Worm (Caenorhabditis elegans) whole organism, late embryonic: ENCODE data around the gene glb-16.
A peak's percentile ranks its signal among the peaks of the same experiment; 100 is the strongest.

Source experiments
- C08G9.2 ChIP-seq: sonication (generic microtip); optimal IDR thresholded peaks from 2 replicates; lab custom pipeline; 2016; ENCODE audit warnings: mild to moderate bottlenecking, missing genetic modification characterization, moderate library complexity, missing compliant biosample characterization
- C38D4.7 ChIP-seq: fragments of 200-800 bp; sonication (Bioruptor generic); optimal IDR thresholded peaks from 2 replicates; lab custom pipeline; 2018; ENCODE audit warnings: mild to moderate bottlenecking, missing genetic modification characterization, moderate library complexity, missing compliant biosample characterization
- K09A11.1 ChIP-seq: sonication (generic microtip); optimal IDR thresholded peaks from 2 replicates; lab custom pipeline; 2017; ENCODE audit warnings: antibody characterized with exemption, mild to moderate bottlenecking, missing genetic modification characterization, missing compliant biosample characterization; ENCODE audit not compliant: insufficient read depth
- Y22D7AL.16 ChIP-seq: sonication (generic microtip); optimal IDR thresholded peaks from 2 replicates; lab custom pipeline; 2016; ENCODE audit warnings: missing genetic modification characterization, missing compliant biosample characterization
- ahr-1 ChIP-seq: sonication (generic microtip); optimal IDR thresholded peaks from 2 replicates; lab custom pipeline; 2016; ENCODE audit warnings: missing genetic modification characterization, missing compliant biosample characterization
- ama-1 ChIP-seq: fragments of 150-350 bp; optimal IDR thresholded peaks from 2 replicates; lab custom pipeline; 2014
- ceh-18 ChIP-seq: sonication (generic microtip); optimal IDR thresholded peaks from 2 replicates; lab custom pipeline; 2016; ENCODE audit warnings: missing genetic modification characterization, missing compliant biosample characterization
- ceh-19 ChIP-seq: fragments of 200-800 bp; sonication (Bioruptor generic); optimal IDR thresholded peaks from 2 replicates; lab custom pipeline; 2018; ENCODE audit warnings: mild to moderate bottlenecking, missing genetic modification characterization, missing compliant biosample characterization
- ceh-2 ChIP-seq: sonication (generic microtip); optimal IDR thresholded peaks from 2 replicates; lab custom pipeline; 2016; ENCODE audit warnings: missing genotype, missing genetic modification characterization, missing compliant biosample characterization
- ceh-22 ChIP-seq: sonication (generic microtip); optimal IDR thresholded peaks from 2 replicates; lab custom pipeline; 2017; ENCODE audit warnings: missing biosample characterization, missing genetic modification characterization
- ceh-24 ChIP-seq: sonication (generic microtip); optimal IDR thresholded peaks from 2 replicates; lab custom pipeline; 2016; ENCODE audit warnings: mild to moderate bottlenecking, missing genetic modification characterization, missing compliant biosample characterization
- ceh-30 ChIP-seq: fragments of 150-350 bp; optimal IDR thresholded peaks from 2 replicates; lab custom pipeline; 2014; ENCODE audit warnings: missing biosample characterization, missing genetic modification characterization
- ceh-31 ChIP-seq: sonication (generic microtip); optimal IDR thresholded peaks from 2 replicates; lab custom pipeline; 2016; ENCODE audit warnings: missing genetic modification characterization, missing compliant biosample characterization
- ceh-34 ChIP-seq: sonication (generic microtip); optimal IDR thresholded peaks from 2 replicates; lab custom pipeline; 2016; ENCODE audit warnings: mild to moderate bottlenecking, missing genetic modification characterization, missing compliant biosample characterization
- ceh-45 ChIP-seq: fragments of 200-800 bp; sonication (Bioruptor generic); IDR thresholded peaks from 2 replicates; pipeline ENCODE4 v1.3.6; 2022; ENCODE audit warnings: missing genetic modification reagents, missing genetic modification characterization, missing compliant biosample characterization
- ceh-48 ChIP-seq: sonication (generic microtip); optimal IDR thresholded peaks from 2 replicates; lab custom pipeline; 2016; ENCODE audit warnings: missing genetic modification characterization, inconsistent platforms, missing compliant biosample characterization
- ceh-6 ChIP-seq: fragments of 200-800 bp; sonication (Bioruptor generic); optimal IDR thresholded peaks from 2 replicates; lab custom pipeline; 2018; ENCODE audit warnings: mild to moderate bottlenecking, missing genetic modification characterization, missing compliant biosample characterization
- ceh-9 ChIP-seq: sonication (generic microtip); optimal IDR thresholded peaks from 2 replicates; lab custom pipeline; 2016; ENCODE audit warnings: mild to moderate bottlenecking, missing genetic modification characterization, inconsistent platforms, missing compliant biosample characterization
- che-1 ChIP-seq: sonication (generic microtip); optimal IDR thresholded peaks from 2 replicates; lab custom pipeline; 2016; ENCODE audit warnings: mild to moderate bottlenecking, missing genetic modification characterization, missing compliant biosample characterization
- dmd-4 ChIP-seq: sonication (generic microtip); optimal IDR thresholded peaks from 2 replicates; lab custom pipeline; 2016; ENCODE audit warnings: borderline replicate concordance, missing genetic modification characterization, missing compliant biosample characterization
- elt-2 ChIP-seq: sonication (generic microtip); optimal IDR thresholded peaks from 2 replicates; lab custom pipeline; 2016; ENCODE audit warnings: missing genetic modification reagents, missing genetic modification characterization, missing compliant biosample characterization
- elt-4 ChIP-seq: sonication (generic microtip); optimal IDR thresholded peaks from 2 replicates; lab custom pipeline; 2016; ENCODE audit warnings: missing genetic modification characterization, missing compliant biosample characterization
- ets-4 ChIP-seq: sonication (generic microtip); optimal IDR thresholded peaks from 2 replicates; lab custom pipeline; 2016; ENCODE audit warnings: missing genetic modification characterization, missing compliant biosample characterization
- eyg-1 ChIP-seq: sonication (generic microtip); optimal IDR thresholded peaks from 2 replicates; lab custom pipeline; 2016; ENCODE audit warnings: missing genotype, missing genetic modification characterization, missing compliant biosample characterization
- fax-1 ChIP-seq: sonication (generic microtip); optimal IDR thresholded peaks from 2 replicates; lab custom pipeline; 2016; ENCODE audit warnings: missing genotype, missing genetic modification characterization, missing compliant biosample characterization
- fkh-10 ChIP-seq: fragments of 150-350 bp; optimal IDR thresholded peaks from 2 replicates; lab custom pipeline; 2014; ENCODE audit warnings: missing biosample characterization, missing genetic modification reagents, missing genetic modification characterization
- fkh-6 ChIP-seq: sonication (generic microtip); optimal IDR thresholded peaks from 2 replicates; lab custom pipeline; 2016; ENCODE audit warnings: missing genetic modification characterization, missing compliant biosample characterization
- gmeb-2 ChIP-seq: sonication (generic microtip); optimal IDR thresholded peaks from 2 replicates; lab custom pipeline; 2016; ENCODE audit warnings: missing genetic modification characterization, inconsistent platforms, missing compliant biosample characterization
- hlh-13 ChIP-seq: fragments of 200-800 bp; sonication (Bioruptor generic); optimal IDR thresholded peaks from 2 replicates; lab custom pipeline; 2018; ENCODE audit warnings: mild to moderate bottlenecking, missing genetic modification characterization, missing compliant biosample characterization
- hlh-30 ChIP-seq: sonication (generic microtip); optimal IDR thresholded peaks from 2 replicates; lab custom pipeline; 2017; ENCODE audit warnings: antibody characterized with exemption, missing genetic modification characterization, missing compliant biosample characterization; ENCODE audit not compliant: insufficient read depth
- hlh-6 ChIP-seq: sonication (generic microtip); optimal IDR thresholded peaks from 2 replicates; lab custom pipeline; 2016; ENCODE audit warnings: missing genotype, missing genetic modification characterization, missing compliant biosample characterization
- hlh-8 ChIP-seq: sonication (generic microtip); optimal IDR thresholded peaks from 2 replicates; lab custom pipeline; 2016; ENCODE audit warnings: missing genotype, missing genetic modification characterization, missing compliant biosample characterization
- lim-6 ChIP-seq: sonication (generic microtip); optimal IDR thresholded peaks from 2 replicates; lab custom pipeline; 2016; ENCODE audit warnings: missing genetic modification characterization, missing compliant biosample characterization
- lin-11 ChIP-seq: fragments of 200-800 bp; sonication (Bioruptor generic); optimal IDR thresholded peaks from 2 replicates; lab custom pipeline; 2018; ENCODE audit warnings: mild to moderate bottlenecking, missing genetic modification characterization, missing compliant biosample characterization
- madf-2 ChIP-seq: sonication (generic microtip); optimal IDR thresholded peaks from 2 replicates; lab custom pipeline; 2017; ENCODE audit warnings: missing genetic modification characterization, missing compliant biosample characterization
- mec-3 ChIP-seq: sonication (generic microtip); optimal IDR thresholded peaks from 2 replicates; lab custom pipeline; 2016; ENCODE audit warnings: borderline replicate concordance, missing genetic modification characterization, missing compliant biosample characterization
- nfya-1 ChIP-seq: sonication (generic microtip); optimal IDR thresholded peaks from 2 replicates; lab custom pipeline; 2017; ENCODE audit warnings: missing genetic modification characterization, mild to moderate bottlenecking, missing compliant biosample characterization, antibody characterized with exemption, moderate library complexity
- nhr-11 ChIP-seq: fragments of 150-350 bp; optimal IDR thresholded peaks from 2 replicates; lab custom pipeline; 2014; ENCODE audit warnings: missing biosample characterization, missing genetic modification characterization
- nhr-232 ChIP-seq: sonication (generic microtip); optimal IDR thresholded peaks from 2 replicates; lab custom pipeline; 2016; ENCODE audit warnings: missing genetic modification characterization, missing compliant biosample characterization
- npax-4 ChIP-seq: sonication (generic microtip); optimal IDR thresholded peaks from 2 replicates; lab custom pipeline; 2016; ENCODE audit warnings: missing genetic modification characterization, missing compliant biosample characterization
- odd-2 ChIP-seq: sonication (generic microtip); optimal IDR thresholded peaks from 2 replicates; lab custom pipeline; 2017; ENCODE audit warnings: antibody characterized with exemption, mild to moderate bottlenecking, missing genetic modification characterization, missing compliant biosample characterization
- pag-3 ChIP-seq: sonication (generic microtip); optimal IDR thresholded peaks from 2 replicates; lab custom pipeline; 2016; ENCODE audit warnings: missing compliant biosample characterization, missing genetic modification characterization, borderline replicate concordance
- pax-1 ChIP-seq: fragments of 150-350 bp; optimal IDR thresholded peaks from 2 replicates; lab custom pipeline; 2014; ENCODE audit warnings: missing biosample characterization, missing genetic modification characterization
- pqm-1 ChIP-seq: sonication (generic microtip); optimal IDR thresholded peaks from 2 replicates; lab custom pipeline; 2016; ENCODE audit warnings: missing genetic modification characterization, missing compliant biosample characterization
- ref-2 ChIP-seq: sonication (generic microtip); optimal IDR thresholded peaks from 2 replicates; lab custom pipeline; 2016; ENCODE audit warnings: missing genetic modification characterization, missing compliant biosample characterization
- sdc-2 ChIP-seq: sonication (generic microtip); optimal IDR thresholded peaks from 2 replicates; lab custom pipeline; 2016; ENCODE audit warnings: missing genotype, missing genetic modification characterization, missing compliant biosample characterization
- sox-2 ChIP-seq: fragments of 200-800 bp; sonication (Bioruptor generic); IDR thresholded peaks from 2 replicates; pipeline ENCODE4 v1.3.6; 2022; ENCODE audit warnings: missing genetic modification reagents, missing genetic modification characterization, missing compliant biosample characterization
- sox-4 ChIP-seq: sonication (generic microtip); optimal IDR thresholded peaks from 2 replicates; lab custom pipeline; 2017; ENCODE audit warnings: mild to moderate bottlenecking, missing genetic modification characterization, inconsistent platforms, missing compliant biosample characterization
- ttx-3 ChIP-seq: sonication (generic microtip); optimal IDR thresholded peaks from 2 replicates; lab custom pipeline; 2016; ENCODE audit warnings: missing genetic modification reagents, missing genetic modification characterization, missing compliant biosample characterization
- unc-42 ChIP-seq: sonication (generic microtip); optimal IDR thresholded peaks from 2 replicates; lab custom pipeline; 2016; ENCODE audit warnings: missing genotype, missing genetic modification characterization, missing compliant biosample characterization
- unc-55 ChIP-seq: sonication (generic microtip); optimal IDR thresholded peaks from 2 replicates; lab custom pipeline; 2017; ENCODE audit warnings: missing biosample characterization, missing genetic modification reagents, missing genetic modification characterization
- unc-86 ChIP-seq: sonication (generic microtip); optimal IDR thresholded peaks from 2 replicates; lab custom pipeline; 2016; ENCODE audit warnings: missing genetic modification characterization, missing compliant biosample characterization
- zip-5 ChIP-seq: sonication (generic microtip); optimal IDR thresholded peaks from 2 replicates; lab custom pipeline; 2016; ENCODE audit warnings: missing genetic modification characterization, missing compliant biosample characterization
- ztf-16 ChIP-seq: sonication (generic microtip); optimal IDR thresholded peaks from 2 replicates; lab custom pipeline; 2017; ENCODE audit warnings: missing genetic modification characterization, missing compliant biosample characterization

glb-16 gene

DNA sequence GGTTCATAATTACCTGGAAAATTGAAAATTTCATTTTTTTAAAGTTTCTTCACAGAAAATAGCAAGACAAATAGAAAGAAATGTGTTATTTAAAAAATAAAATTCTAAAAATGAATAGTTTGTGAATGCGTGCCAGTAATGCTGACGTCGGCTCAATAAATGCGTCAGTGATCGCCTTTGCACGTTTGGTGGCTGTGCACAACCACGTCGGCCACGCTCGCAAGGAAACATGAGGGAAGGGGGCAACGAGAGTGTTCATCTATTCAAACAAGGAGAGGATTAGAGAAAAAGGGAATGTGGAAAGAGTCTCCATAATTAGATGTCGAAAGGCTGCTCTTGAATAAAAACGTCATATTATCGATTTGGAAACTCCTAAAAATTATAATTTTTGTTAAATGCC is 39.0 kb downstream of the glb-16 start, which contains the start of gene uggt-1:
Gene uggt-1, minus strand, starts transcription at position 13 of the 400 bp plus-strand sequence.
- TF ChIP-seq hlh-8 (no peak), ets-4 (tag; lab: Kevin White, UChicago) (peak; percentile 10), lin-11 (tag; lab: Kevin White, UChicago) (no peak), elt-4 (no peak), ceh-6 (peak; percentile 58), ahr-1 (no peak), unc-86 (tag; lab: Kevin White, UChicago) (peak; percentile 61), sdc-2 (tag; lab: Kevin White, UChicago) (peak; percentile 63), nhr-11 (tag; lab: Kevin White, UChicago) (no peak), ceh-48 (tag; lab: Kevin White, UChicago) (peak; percentile 44), che-1 (no peak), fkh-10 (no peak), mec-3 (tag; lab: Kevin White, UChicago) (no peak), zip-5 (tag; lab: Kevin White, UChicago) (no peak), pag-3 (tag; lab: Kevin White, UChicago) (no peak), fkh-6 (tag; lab: Kevin White, UChicago) (no peak), hlh-6 (tag; lab: Kevin White, UChicago) (no peak), sox-4 (tag; lab: Kevin White, UChicago) (peak; percentile 28), ceh-30 (tag; lab: Kevin White, UChicago) (peak; percentile 42), fax-1 (tag; lab: Kevin White, UChicago) (peak; percentile 25), ama-1 (no peak), gmeb-2 (tag; lab: Kevin White, UChicago) (no peak), lim-6 (tag; lab: Kevin White, UChicago) (no peak), elt-2 (peak; percentile 72), ttx-3 (peak; percentile 41), unc-42 (tag; lab: Kevin White, UChicago) (peak; percentile 95), nhr-232 (tag; lab: Kevin White, UChicago) (no peak), hlh-13 (GFP tag; lab: Kevin White, UChicago) (no peak), C08G9.2 (no peak), ceh-9 (tag; lab: Kevin White, UChicago) (no peak), ref-2 (tag; lab: Kevin White, UChicago) (peak; percentile 72), dmd-4 (tag; lab: Kevin White, UChicago) (no peak), hlh-30 (tag; lab: Kevin White, UChicago) (peak; percentile 78), ztf-16 (tag; lab: Kevin White, UChicago) (peak; percentile 33), madf-2 (tag; lab: Kevin White, UChicago) (peak; percentile 0), ceh-22 (tag; lab: Kevin White, UChicago) (no peak), pqm-1 (tag; lab: Kevin White, UChicago) (no peak), eyg-1 (no peak), ceh-31 (tag; lab: Kevin White, UChicago) (peak; percentile 87), Y22D7AL.16 (peak; percentile 23), ceh-45 (GFP tag; lab: Robert Waterston, UW) (no peak), ceh-34 (tag; lab: Kevin White, UChicago) (peak; percentile 80), K09A11.1 (no peak), C38D4.7 (GFP tag; lab: Kevin White, UChicago) (no peak), pax-1 (tag; lab: Kevin White, UChicago) (no peak), nfya-1 (peak; percentile 86), ceh-19 (GFP tag; lab: Kevin White, UChicago) (peak; percentile 37), unc-55 (GFP tag; lab: Kevin White, UChicago) (no peak), ceh-24 (tag; lab: Kevin White, UChicago) (no peak), npax-4 (tag; lab: Kevin White, UChicago) (no peak), ceh-2 (peak; percentile 31), ceh-18 (peak; percentile 70), odd-2 (no peak), sox-2 (GFP tag; lab: Robert Waterston, UW) (peak; percentile 62)
